Worm (Caenorhabditis elegans) whole organism, L2 larva: ENCODE results near the gene F28H6.8.

Experiments used
- C34F6.9 ChIP-seq: fragments of 150-350 bp; optimal IDR thresholded peaks from 2 replicates; lab custom pipeline; 2014; ENCODE audit warnings: missing biosample characterization, missing genetic modification characterization
- F13H6.1 ChIP-seq: sonication (generic microtip); optimal IDR thresholded peaks from 2 replicates; lab custom pipeline; 2016; ENCODE audit warnings: missing genetic modification characterization, missing compliant biosample characterization
- ZK546.5 ChIP-seq: sonication (generic microtip); optimal IDR thresholded peaks from 2 replicates; lab custom pipeline; 2017; ENCODE audit warnings: missing biosample characterization, missing genetic modification characterization
- aly-2 ChIP-seq: fragments of 150-350 bp; optimal IDR thresholded peaks from 2 replicates; lab custom pipeline; 2014; ENCODE audit warnings: missing biosample characterization, missing genetic modification characterization
- blmp-1 ChIP-seq: sonication (generic microtip); optimal IDR thresholded peaks from 2 replicates; lab custom pipeline; 2017; ENCODE audit warnings: missing genetic modification characterization, mild to moderate bottlenecking, missing compliant biosample characterization, antibody characterized with exemption, moderate library complexity; ENCODE audit not compliant: insufficient read depth
- ceh-16 ChIP-seq: fragments of 150-350 bp; optimal IDR thresholded peaks from 2 replicates; lab custom pipeline; 2014; ENCODE audit warnings: missing biosample characterization, missing genetic modification characterization
- ceh-82 ChIP-seq: fragments of 150-350 bp; optimal IDR thresholded peaks from 2 replicates; lab custom pipeline; 2014; ENCODE audit warnings: missing biosample characterization, missing genetic modification characterization
- crh-2 ChIP-seq: sonication (generic microtip); optimal IDR thresholded peaks from 2 replicates; lab custom pipeline; 2017; ENCODE audit warnings: missing biosample characterization, missing genetic modification characterization
- dmd-4 ChIP-seq: sonication (generic microtip); optimal IDR thresholded peaks from 2 replicates; lab custom pipeline; 2017; ENCODE audit warnings: missing biosample characterization, missing genetic modification characterization
- elt-3 ChIP-seq: sonication (generic microtip); optimal IDR thresholded peaks from 2 replicates; lab custom pipeline; 2017; ENCODE audit warnings: missing biosample characterization, missing genetic modification characterization
- fos-1 ChIP-seq: fragments of 150-350 bp; optimal IDR thresholded peaks from 2 replicates; lab custom pipeline; 2014; ENCODE audit warnings: missing biosample characterization, missing genetic modification characterization
- lin-11 ChIP-seq: fragments of 150-350 bp; sonication (generic microtip); optimal IDR thresholded peaks from 2 replicates; lab custom pipeline; 2014; ENCODE audit warnings: missing biosample characterization, missing genetic modification characterization, inconsistent platforms, mixed read lengths
- lsy-2 ChIP-seq, 2 experiments: fragments of 150-350 bp in 1 of 2; sonication (generic microtip) in 1 of 2; optimal IDR thresholded peaks; 2 replicates each; lab custom pipeline; 2014 to 2017; ENCODE audit warnings: missing biosample characterization in 2 of 2, missing genetic modification characterization in 2 of 2
- mbf-1 ChIP-seq: sonication (generic microtip); optimal IDR thresholded peaks from 2 replicates; lab custom pipeline; 2017; ENCODE audit warnings: missing biosample characterization, missing genetic modification characterization
- mdl-1 ChIP-seq, 2 experiments: fragments of 150-350 bp in 1 of 2; sonication (generic microtip) in 1 of 2; optimal IDR thresholded peaks; 2 replicates each; lab custom pipeline; 2017; ENCODE audit warnings: missing biosample characterization in 2 of 2, missing genetic modification characterization in 2 of 2
- nhr-10 ChIP-seq: sonication (generic microtip); optimal IDR thresholded peaks from 2 replicates; lab custom pipeline; 2017; ENCODE audit warnings: missing biosample characterization, missing genetic modification characterization
- nhr-11 ChIP-seq: fragments of 150-350 bp; optimal IDR thresholded peaks from 2 replicates; lab custom pipeline; 2014; ENCODE audit warnings: missing biosample characterization, missing genetic modification characterization
- nhr-12 ChIP-seq: fragments of 150-350 bp; optimal IDR thresholded peaks from 2 replicates; lab custom pipeline; 2014; ENCODE audit warnings: missing biosample characterization, missing genetic modification characterization
- nhr-129 ChIP-seq: fragments of 150-350 bp; optimal IDR thresholded peaks from 2 replicates; lab custom pipeline; 2014; ENCODE audit warnings: missing biosample characterization, missing genetic modification characterization
- nhr-21 ChIP-seq: fragments of 150-350 bp; optimal IDR thresholded peaks from 2 replicates; lab custom pipeline; 2014; ENCODE audit warnings: missing biosample characterization, missing genetic modification characterization
- nhr-23 ChIP-seq: fragments of 150-350 bp; optimal IDR thresholded peaks from 2 replicates; lab custom pipeline; 2014; ENCODE audit warnings: missing biosample characterization, missing genetic modification reagents, missing genetic modification characterization
- nhr-237 ChIP-seq: fragments of 150-350 bp; optimal IDR thresholded peaks from 2 replicates; lab custom pipeline; 2014; ENCODE audit warnings: missing biosample characterization, missing genetic modification characterization
- nhr-25 ChIP-seq: fragments of 150-350 bp; sonication (generic microtip); optimal IDR thresholded peaks from 3 replicates; lab custom pipeline; 2014; ENCODE audit warnings: missing biosample characterization, missing genetic modification characterization
- nhr-6 ChIP-seq: fragments of 150-350 bp; optimal IDR thresholded peaks from 2 replicates; lab custom pipeline; 2014; ENCODE audit warnings: missing biosample characterization, missing genetic modification characterization
- sem-4 ChIP-seq: fragments of 150-350 bp; optimal IDR thresholded peaks from 2 replicates; lab custom pipeline; 2014; ENCODE audit warnings: missing biosample characterization, missing genetic modification reagents, missing genetic modification characterization
- sma-3 ChIP-seq: sonication (generic microtip); optimal IDR thresholded peaks from 2 replicates; lab custom pipeline; 2016; ENCODE audit warnings: missing genetic modification reagents, missing genetic modification characterization, missing compliant biosample characterization
- sma-9 ChIP-seq, 2 experiments: fragments of 150-350 bp in 1 of 2; sonication (generic microtip) in 1 of 2; optimal IDR thresholded peaks; 2 replicates each; lab custom pipeline; 2014 to 2016; ENCODE audit warnings: missing genetic modification characterization in 2 of 2, mild to moderate bottlenecking in 1 of 2, missing biosample characterization in 1 of 2, missing compliant biosample characterization in 1 of 2, missing genetic modification reagents in 1 of 2, moderate library complexity in 1 of 2
- unc-39 ChIP-seq: fragments of 150-350 bp; optimal IDR thresholded peaks from 2 replicates; lab custom pipeline; 2014; ENCODE audit warnings: missing biosample characterization, missing genetic modification characterization
- unc-55 ChIP-seq: fragments of 150-350 bp; sonication (generic microtip); optimal IDR thresholded peaks from 3 replicates; lab custom pipeline; 2014; ENCODE audit warnings: missing biosample characterization, missing genetic modification reagents, missing genetic modification characterization
- unc-62 ChIP-seq: fragments of 150-350 bp; optimal IDR thresholded peaks from 2 replicates; lab custom pipeline; 2014; ENCODE audit warnings: missing biosample characterization, missing genetic modification reagents, missing genetic modification characterization
- zag-1 ChIP-seq: fragments of 150-350 bp; optimal IDR thresholded peaks from 2 replicates; lab custom pipeline; 2014; ENCODE audit warnings: missing biosample characterization, missing genetic modification characterization
- ztf-1 ChIP-seq: fragments of 200-800 bp; sonication (Bioruptor generic); conservative IDR thresholded peaks from 2 replicates; pipeline ENCODE4 v1.3.6; 2022; ENCODE audit warnings: missing genetic modification characterization, missing compliant biosample characterization
- ztf-11 ChIP-seq: sonication (generic microtip); optimal IDR thresholded peaks from 2 replicates; lab custom pipeline; 2017; ENCODE audit warnings: missing biosample characterization, missing genetic modification characterization

Gene F28H6.8

ce11 chrX:14098618-14099118 is 35.5 kb downstream of the F28H6.8 start, which contains the start of gene F16B12.4:
TSS of gene F16B12.4 (minus strand) at chrX:14098668.
- TF ChIP-seq ztf-1 (GFP tag; lab: Robert Waterston, UW) (no peak), unc-39 (tag; lab: Kevin White, UChicago) (no peak), nhr-129 (tag; lab: Kevin White, UChicago) (no peak), lin-11 (tag; lab: Kevin White, UChicago) (no peak), ZK546.5 (tag; lab: Kevin White, UChicago) (no peak), blmp-1 (tag; lab: Kevin White, UChicago) (no peak), crh-2 (tag; lab: Kevin White, UChicago) (no peak), nhr-10 (tag; lab: Kevin White, UChicago) (no peak), nhr-25 (no peak), aly-2 (no peak), sma-9 (GFP tag; optimal IDR thresholded peaks at IDR 0.05; lab: Kevin White, UChicago) (no peak), sma-9 (tag; optimal IDR thresholded peaks at IDR 0.05; lab: Kevin White, UChicago) (no peak), mbf-1 (tag; lab: Kevin White, UChicago) (no peak)

- no peak for TF ChIP-seq mbf-1 (tag; lab: Kevin White, UChicago)
- no peak for TF ChIP-seq F13H6.1 (tag; lab: Kevin White, UChicago)
- no peak for TF ChIP-seq ztf-11 (tag; lab: Kevin White, UChicago)
- TF ChIP-seq dmd-4 (tag; lab: Kevin White, UChicago), result no peak
- TF ChIP-seq lsy-2 (tag; optimal IDR thresholded peaks at IDR 0.05; lab: Kevin White, UChicago), result no peak
- no peak for TF ChIP-seq fos-1
- TF ChIP-seq zag-1 (tag; lab: Kevin White, UChicago), result no peak
- no peak for TF ChIP-seq crh-2 (tag; lab: Kevin White, UChicago)
- TF ChIP-seq ceh-16 (tag; lab: Kevin White, UChicago), result no peak
- no peak for TF ChIP-seq nhr-6
- TF ChIP-seq nhr-129 (tag; lab: Kevin White, UChicago), result no peak
- TF ChIP-seq elt-3 (tag; lab: Kevin White, UChicago), result no peak
- no peak for TF ChIP-seq nhr-237
- no peak for TF ChIP-seq sma-9 (GFP tag; optimal IDR thresholded peaks at IDR 0.05; lab: Kevin White, UChicago)
- TF ChIP-seq sma-9 (tag; optimal IDR thresholded peaks at IDR 0.05; lab: Kevin White, UChicago), result no peak
- no peak for TF ChIP-seq unc-62 (GFP tag; lab: Kevin White, UChicago)
These were observed 43.2 kb downstream of the F28H6.8 start for ce11 chrX:14090990-14091389.

ce11 chrX:14090089-14090488 is 44.1 kb downstream of the F28H6.8 start, which contains the start of gene dsl-4:
TSS of gene dsl-4 (plus strand) at chrX:14090389.
- TF ChIP-seq nhr-11 (tag; lab: Kevin White, UChicago) (no peak), nhr-12 (no peak), ztf-11 (tag; lab: Kevin White, UChicago) (no peak), zag-1 (tag; lab: Kevin White, UChicago) (no peak), sma-9 (GFP tag; optimal IDR thresholded peaks at IDR 0.05; lab: Kevin White, UChicago) (no peak), sma-9 (tag; optimal IDR thresholded peaks at IDR 0.05; lab: Kevin White, UChicago) (no peak), nhr-129 (tag; lab: Kevin White, UChicago) (no peak), unc-55 (GFP tag; lab: Kevin White, UChicago) (no peak), ZK546.5 (tag; lab: Kevin White, UChicago) (no peak), nhr-23 (tag; lab: Kevin White, UChicago) (no peak), mdl-1 (tag; optimal IDR thresholded peaks at IDR 0.05; lab: Kevin White, UChicago) (no peak), unc-62 (GFP tag; lab: Kevin White, UChicago) (no peak), nhr-237 (no peak), ceh-82 (tag; lab: Kevin White, UChicago) (no peak), sma-3 (GFP tag; lab: Kevin White, UChicago) (no peak), blmp-1 (tag; lab: Kevin White, UChicago) (no peak), nhr-21 (tag; lab: Kevin White, UChicago) (no peak)

DNA sequence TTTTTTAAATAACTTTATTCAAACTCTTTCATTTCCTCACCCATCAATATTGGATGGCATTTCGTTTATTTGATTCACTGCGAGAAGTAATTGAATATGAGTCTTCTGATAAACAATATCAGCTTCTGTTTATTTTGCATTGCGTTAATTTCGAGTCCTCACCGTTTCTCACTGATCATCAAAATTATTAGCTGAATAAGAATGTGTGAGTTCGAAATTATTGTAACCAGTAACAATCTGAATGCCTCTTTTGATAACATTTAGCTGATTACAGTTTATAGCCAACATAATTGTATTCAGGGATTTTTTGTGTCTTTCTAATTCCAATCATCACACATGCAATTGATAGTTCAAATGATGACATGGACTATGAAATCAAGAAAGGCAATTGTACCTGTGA is 48.9 kb downstream of the F28H6.8 start, which contains the start of gene F16B12.1:
TSS of gene F16B12.1 (plus strand) at position 301 of the 400 bp plus-strand sequence.
- no peak for TF ChIP-seq F13H6.1 (tag; lab: Kevin White, UChicago)
- TF ChIP-seq nhr-11 (tag; lab: Kevin White, UChicago), result no peak
- TF ChIP-seq blmp-1 (tag; lab: Kevin White, UChicago), result no peak
- TF ChIP-seq mbf-1 (tag; lab: Kevin White, UChicago), result no peak
- TF ChIP-seq sem-4 (tag; lab: Kevin White, UChicago), result no peak
- TF ChIP-seq nhr-6, result no peak
- TF ChIP-seq C34F6.9 (tag; lab: Kevin White, UChicago), result no peak
- TF ChIP-seq lsy-2 (tag; optimal IDR thresholded peaks at IDR 0.05; lab: Kevin White, UChicago), result no peak
- no peak for TF ChIP-seq fos-1
- TF ChIP-seq nhr-129 (tag; lab: Kevin White, UChicago), result no peak
- no peak for TF ChIP-seq ZK546.5 (tag; lab: Kevin White, UChicago)
